Fruit fly (Drosophila melanogaster): Measurements from ENCODE around the gene CG17572.

DNA sequence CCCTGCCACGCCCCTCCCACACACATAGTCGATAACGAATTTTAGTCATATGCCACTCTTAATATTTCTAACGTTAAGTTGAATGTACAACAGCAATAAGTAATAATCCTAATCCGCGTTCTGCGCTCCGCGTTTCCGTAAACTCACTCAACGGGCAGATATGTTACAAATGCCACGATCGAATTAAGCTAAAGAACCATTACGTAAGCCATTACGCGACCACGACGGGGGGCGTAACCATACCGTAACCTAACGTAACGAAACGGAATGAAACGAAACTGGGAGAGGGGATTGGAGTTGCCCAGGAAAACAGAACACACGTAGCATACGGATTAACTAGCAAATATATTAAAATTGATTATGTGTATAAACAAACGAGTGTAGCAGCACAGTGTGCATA, 16.1 kb downstream of the CG17572 start:
- TF ChIP-seq psq (optimal IDR thresholded peaks at IDR 0.05) (no peak), h (optimal IDR thresholded peaks at IDR 0.05) (no peak), Myc (optimal IDR thresholded peaks at IDR 0.05) (no peak), insv (optimal IDR thresholded peaks at IDR 0.05) (no peak), ttk (optimal IDR thresholded peaks at IDR 0.05) (no peak), Sin3A (optimal IDR thresholded peaks at IDR 0.05) (no peak)

Data from Kc167 (cell line).